Fruit fly (Drosophila melanogaster): ENCODE data around the gene CG31957.

The CG31957 gene

DNA sequence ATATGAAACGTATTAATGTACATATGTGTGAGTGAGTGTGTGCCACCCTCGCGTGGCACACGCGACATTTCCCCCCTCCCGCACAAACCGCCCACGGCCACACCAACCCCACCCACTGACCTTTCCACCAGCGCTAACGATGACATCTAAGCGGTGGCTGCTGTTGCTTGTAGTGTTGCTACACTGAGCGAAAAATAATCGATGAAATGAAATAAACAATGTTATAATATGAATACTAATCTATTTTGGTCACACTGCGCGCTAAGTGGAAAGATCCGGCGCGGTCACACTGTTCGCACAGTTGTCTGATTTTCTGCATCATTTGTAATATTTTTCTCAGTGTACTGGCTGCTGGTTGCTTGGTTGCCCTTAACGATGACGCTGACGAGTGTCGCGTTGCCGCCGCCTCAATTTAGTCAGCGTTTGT, 40.0 kb downstream of the CG31957 start (continued):
- TF ChIP-seq Vsx2 (GFP tag; optimal IDR thresholded peaks at IDR 0.05; ENCODE audit: partially characterized antibody): no peak
- TF ChIP-seq Hnf4 (GFP tag; optimal IDR thresholded peaks at IDR 0.05): peak; percentile 58
- no peak for TF ChIP-seq tai (GFP tag; optimal IDR thresholded peaks at IDR 0.05)
- no peak for TF ChIP-seq GATAd (GFP tag; optimal IDR thresholded peaks at IDR 0.05)
- TF ChIP-seq jim (GFP tag; optimal IDR thresholded peaks at IDR 0.05): no peak
- no peak for TF ChIP-seq Myc (optimal IDR thresholded peaks at IDR 0.05)
- TF ChIP-seq psq (GFP tag; optimal IDR thresholded peaks at IDR 0.05): no peak
- TF ChIP-seq Abd-B (GFP tag; optimal IDR thresholded peaks at IDR 0.05): no peak
- TF ChIP-seq foxo (GFP tag; optimal IDR thresholded peaks at IDR 0.05): peak in 1 of 2 experiments; percentile 79
- peak; percentile 72 for TF ChIP-seq fru (GFP tag; optimal IDR thresholded peaks at IDR 0.05)
- peak; percentile 78 for TF ChIP-seq h (GFP tag; optimal IDR thresholded peaks at IDR 0.05)

DNA sequence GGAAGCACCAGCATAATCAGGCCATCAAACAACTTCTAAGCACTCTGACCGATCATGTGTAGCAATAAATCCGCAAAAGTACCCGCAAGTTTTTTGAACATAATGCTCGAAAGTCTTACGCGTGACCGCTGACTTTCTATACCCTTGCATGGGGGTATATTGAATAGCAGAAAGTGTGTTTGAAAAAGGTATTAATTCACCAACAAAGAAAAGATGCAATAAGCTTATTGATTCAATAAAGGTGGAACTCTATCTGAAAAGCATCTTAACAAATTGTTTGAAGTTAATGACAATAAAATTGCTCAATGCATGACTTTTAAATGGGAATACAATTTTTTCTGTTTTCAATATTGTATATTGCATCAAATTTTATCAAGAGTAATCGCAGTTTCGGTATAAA, 40.6 kb downstream of the CG31957 start:
- TF ChIP-seq CG9705 (GFP tag; optimal IDR thresholded peaks at IDR 0.05) (no peak), Mio (GFP tag; optimal IDR thresholded peaks at IDR 0.05) (no peak), usp (GFP tag; optimal IDR thresholded peaks at IDR 0.05) (no peak), Sp1 (GFP tag; optimal IDR thresholded peaks at IDR 0.05) (no peak), jim (GFP tag; optimal IDR thresholded peaks at IDR 0.05) (no peak), rgr (GFP tag; optimal IDR thresholded peaks at IDR 0.05) (no peak), CG32264 (GFP tag; optimal IDR thresholded peaks at IDR 0.05) (no peak), woc (GFP tag; optimal IDR thresholded peaks at IDR 0.05) (no peak), tai (GFP tag; optimal IDR thresholded peaks at IDR 0.05) (no peak), N (GFP tag; optimal IDR thresholded peaks at IDR 0.05) (no peak), brk (GFP tag; optimal IDR thresholded peaks at IDR 0.05) (no peak), Myc (optimal IDR thresholded peaks at IDR 0.05) (no peak), fru (GFP tag; optimal IDR thresholded peaks at IDR 0.05) (no peak)

DNA sequence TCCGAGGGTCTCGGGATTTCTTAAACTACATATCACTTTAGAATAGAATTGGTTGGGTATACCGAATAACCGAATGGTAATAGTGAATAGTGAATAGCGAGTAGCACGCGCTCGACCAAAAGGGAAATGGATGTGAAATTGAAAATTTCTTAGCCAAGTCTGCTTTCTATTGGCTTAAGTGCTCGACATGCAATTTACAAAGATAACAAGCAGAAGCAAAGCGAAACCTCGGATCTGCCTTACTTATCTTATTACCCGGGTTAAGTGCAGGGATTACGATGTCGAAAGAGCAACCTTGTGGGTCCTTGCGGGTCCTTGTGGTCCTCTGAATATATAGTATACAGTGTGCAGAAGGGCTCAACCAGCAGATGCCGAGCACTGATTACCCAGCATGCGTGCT, 43.0 kb downstream of the CG31957 start:
- TF ChIP-seq GATAd (GFP tag; optimal IDR thresholded peaks at IDR 0.05) (no peak), lola (GFP tag; optimal IDR thresholded peaks at IDR 0.05) (no peak), CrebA (GFP tag; optimal IDR thresholded peaks at IDR 0.05; ENCODE audit: borderline replicate concordance) (no peak), OdsH (GFP tag; optimal IDR thresholded peaks at IDR 0.05) (no peak), woc (GFP tag; optimal IDR thresholded peaks at IDR 0.05) (no peak), CG9705 (GFP tag; optimal IDR thresholded peaks at IDR 0.05) (no peak), Hr83 (GFP tag; optimal IDR thresholded peaks at IDR 0.05; ENCODE audit: poor library complexity, severe bottlenecking) (no peak), CG32264 (GFP tag; optimal IDR thresholded peaks at IDR 0.05) (no peak), sv (GFP tag; optimal IDR thresholded peaks at IDR 0.05) (no peak), Myc (optimal IDR thresholded peaks at IDR 0.05) (no peak), HLH106 (tag; optimal IDR thresholded peaks at IDR 0.05) (no peak), sage (GFP tag; optimal IDR thresholded peaks at IDR 0.05) (no peak), dmrt93B (GFP tag; optimal IDR thresholded peaks at IDR 0.05) (no peak), Dif (GFP tag; optimal IDR thresholded peaks at IDR 0.05; ENCODE audit: partially characterized antibody) (no peak), Sp1 (GFP tag; optimal IDR thresholded peaks at IDR 0.05) (no peak), usp (GFP tag; optimal IDR thresholded peaks at IDR 0.05) (no peak), h (GFP tag; optimal IDR thresholded peaks at IDR 0.05) (no peak), ey (GFP tag; optimal IDR thresholded peaks at IDR 0.05) (no peak), tai (GFP tag; optimal IDR thresholded peaks at IDR 0.05) (no peak)

DNA sequence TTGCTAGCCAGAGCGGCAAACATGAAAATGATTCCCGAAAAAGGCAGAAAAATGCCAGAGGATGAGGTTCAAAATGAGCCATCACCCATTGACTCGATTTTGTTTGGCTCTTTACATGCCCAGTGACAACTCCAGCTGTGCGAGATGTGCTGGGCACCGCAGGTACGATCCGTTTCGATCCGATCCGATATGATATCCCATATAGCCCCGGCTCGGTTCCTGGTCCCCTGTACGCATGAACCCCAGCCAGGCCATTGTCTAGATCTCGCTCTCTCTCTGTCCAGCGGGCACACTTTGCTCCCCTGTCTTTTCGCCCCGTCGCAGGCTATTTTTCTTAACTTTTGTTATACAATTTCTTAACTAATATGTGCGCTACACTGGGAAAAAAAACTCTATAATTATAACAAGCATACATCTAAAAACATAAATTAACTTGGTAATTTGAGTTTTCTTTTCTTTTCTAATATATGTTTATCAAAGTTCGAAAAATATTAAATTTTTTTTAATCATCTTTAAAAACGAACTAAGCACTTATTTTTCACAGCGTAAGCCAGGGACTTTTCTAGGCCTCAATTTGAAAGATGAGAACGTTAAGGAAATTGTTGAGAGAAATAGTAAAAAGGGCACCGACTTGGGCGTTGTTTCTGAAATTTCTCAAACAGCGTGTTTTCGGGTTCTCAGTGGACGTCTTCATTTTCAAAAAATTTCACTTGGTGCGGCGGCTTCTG, 44.7 kb downstream of the CG31957 start:
- TF ChIP-seq sv (GFP tag; optimal IDR thresholded peaks at IDR 0.05) (peak; percentile 50), Hr78 (GFP tag; optimal IDR thresholded peaks at IDR 0.05) (no peak)

DNA sequence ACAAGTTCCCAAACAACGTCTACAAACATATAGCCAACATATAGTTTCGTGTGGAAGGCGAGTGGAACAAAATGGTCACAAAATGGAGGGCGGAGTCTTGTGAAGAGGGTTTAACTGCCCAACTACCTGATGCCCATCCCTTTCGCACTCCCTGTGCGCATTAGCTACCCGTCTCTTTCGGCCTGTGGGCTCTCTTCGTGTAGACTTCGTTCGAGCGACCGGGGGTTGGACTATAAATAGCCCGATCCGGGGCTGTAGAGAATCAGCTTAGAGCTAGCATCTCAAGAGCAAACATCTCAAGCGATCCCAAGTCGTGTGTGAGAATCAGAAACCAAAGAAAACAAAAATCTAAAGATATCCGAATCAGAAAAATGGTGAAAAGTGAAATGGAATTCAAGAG, 46.8 kb downstream of the CG31957 start, which contains the start of gene slp1:
slp1 (plus strand) TSS at position 263 of the 400 bp plus-strand sequence.
- no peak for TF ChIP-seq dsf (GFP tag; optimal IDR thresholded peaks at IDR 0.05; ENCODE audit: borderline replicate concordance)
- no peak for TF ChIP-seq Hr78 (GFP tag; optimal IDR thresholded peaks at IDR 0.05)
- no peak for TF ChIP-seq Rel (GFP tag; optimal IDR thresholded peaks at IDR 0.05)
- no peak for TF ChIP-seq Rel (tag; optimal IDR thresholded peaks at IDR 0.05)
- no peak for TF ChIP-seq dl (GFP tag; optimal IDR thresholded peaks at IDR 0.05; ENCODE audit: insufficient read depth in 1 of 2, partially characterized antibody in 2 of 2)
- TF ChIP-seq Abd-B (GFP tag; optimal IDR thresholded peaks at IDR 0.05): no peak
- no peak for TF ChIP-seq pan (optimal IDR thresholded peaks at IDR 0.05)
- TF ChIP-seq CG32264 (GFP tag; optimal IDR thresholded peaks at IDR 0.05): no peak
- TF ChIP-seq Sp1 (GFP tag; optimal IDR thresholded peaks at IDR 0.05): no peak
- no peak for TF ChIP-seq sv (GFP tag; optimal IDR thresholded peaks at IDR 0.05)
- TF ChIP-seq Hr83 (GFP tag; optimal IDR thresholded peaks at IDR 0.05; ENCODE audit: poor library complexity, severe bottlenecking): no peak
- no peak for TF ChIP-seq GATAd (GFP tag; optimal IDR thresholded peaks at IDR 0.05)
